Fruit fly (Drosophila melanogaster) S2 (cell line): ENCODE measurements around the gene Atg6.

Experiments
- CG8478 ChIP-seq: fragments of >200 bp; optimal IDR thresholded peaks from 2 replicates; lab custom pipeline; 2018
- CTCF ChIP-seq, 2 experiments: fragments of >200 bp; optimal IDR thresholded peaks; 2 replicates each; lab custom pipeline; 2018

- TF ChIP-seq CG8478 (lab: Kevin White, UChicago) (no peak), CTCF (optimal IDR thresholded peaks at IDR 0.05; lab: Kevin White, UChicago) (no peak)
These were observed 3.9 kb downstream of the Atg6 start for dm6 chr3R:24046580-24047225.
